In genomic region chrIII:13556039-13556438, ce11 we compare ENCODE assay signal across 5 worm cellular contexts.
A peak's percentile ranks its signal among the peaks of the same experiment; 100 is the strongest.
TF ChIP-seq lines count a peak whose summit lies in the region.

No protein-coding gene starts in this region.

TF ChIP-seq in whole organism, L1 larva, 84 proteins besides CTCF, POLR2A, EP300 and RAD21:
- TF ChIP-seq efl-3 (GFP tag; optimal IDR thresholded peaks at IDR 0.05; lab: Kevin White, UChicago) = no peak
- TF ChIP-seq lin-35 (GFP tag; optimal IDR thresholded peaks at IDR 0.05; lab: Kevin White, UChicago) = peak in 1 of 2 experiments; percentile 24
- peak; percentile 80 for TF ChIP-seq blmp-1 (tag; optimal IDR thresholded peaks at IDR 0.05; lab: Kevin White, UChicago)
- TF ChIP-seq snu-23 (GFP tag; optimal IDR thresholded peaks at IDR 0.05; lab: Kevin White, UChicago) = peak; percentile 5
- TF ChIP-seq elt-3 (tag; optimal IDR thresholded peaks at IDR 0.05; lab: Kevin White, UChicago) = peak in 1 of 6 experiments; percentile 33
- TF ChIP-seq fkh-10 (GFP tag; optimal IDR thresholded peaks at IDR 0.05; lab: Kevin White, UChicago) = no peak
- no peak for TF ChIP-seq ceh-82 (tag; optimal IDR thresholded peaks at IDR 0.05; lab: Kevin White, UChicago)
- TF ChIP-seq nhr-85 (tag; lab: Kevin White, UChicago) = peak; percentile 58

TF ChIP-seq in whole organism, L2 larva, 48 proteins besides CTCF, POLR2A, EP300 and RAD21:
- TF ChIP-seq nhr-12 (tag; optimal IDR thresholded peaks at IDR 0.05; lab: Kevin White, UChicago) (no peak), blmp-1 (tag; optimal IDR thresholded peaks at IDR 0.05; lab: Kevin White, UChicago; ENCODE audit: insufficient read depth) (peak; percentile 40), nhr-25 (tag; optimal IDR thresholded peaks at IDR 0.05; lab: Kevin White, UChicago) (no peak)

TF ChIP-seq in whole organism, L3 larva, 47 proteins besides CTCF, POLR2A, EP300 and RAD21:
- TF ChIP-seq nhr-23 (tag; optimal IDR thresholded peaks at IDR 0.05; lab: Kevin White, UChicago) = peak; percentile 45
- peak; percentile 20 for TF ChIP-seq nhr-25 (tag; optimal IDR thresholded peaks at IDR 0.05; lab: Kevin White, UChicago)
- TF ChIP-seq nhr-237 (tag; optimal IDR thresholded peaks at IDR 0.05; lab: Kevin White, UChicago) = no peak

TF ChIP-seq in whole organism, L4 larva, 104 proteins besides CTCF, POLR2A, EP300 and RAD21:
- no peak for TF ChIP-seq nhr-25 (tag; optimal IDR thresholded peaks at IDR 0.05; lab: Kevin White, UChicago; ENCODE audit: borderline replicate concordance, insufficient read depth)
- no peak for TF ChIP-seq zag-1 (tag; optimal IDR thresholded peaks at IDR 0.05; lab: Kevin White, UChicago)
- peak; percentile 84 for TF ChIP-seq aha-1 (tag; lab: Kevin White, UChicago)
- peak; percentile 10 for TF ChIP-seq hlh-11 (tag; optimal IDR thresholded peaks at IDR 0.05; lab: Kevin White, UChicago)
- TF ChIP-seq skn-1 (tag; optimal IDR thresholded peaks at IDR 0.05; lab: Kevin White, UChicago) = no peak
- TF ChIP-seq gei-8 (GFP tag; optimal IDR thresholded peaks at IDR 0.05; lab: Kevin White, UChicago) = no peak
- no peak for TF ChIP-seq F10B5.3 (tag; optimal IDR thresholded peaks at IDR 0.05; lab: Kevin White, UChicago)
- no peak for TF ChIP-seq daf-19 (GFP tag; conservative IDR thresholded peaks at IDR 0.05; lab: Robert Waterston, UW)
- peak; percentile 10 for TF ChIP-seq nhr-28 (tag; optimal IDR thresholded peaks at IDR 0.05; lab: Kevin White, UChicago)
- no peak for TF ChIP-seq ceh-62 (tag; optimal IDR thresholded peaks at IDR 0.05; lab: Kevin White, UChicago)
- 0 out of 2 replicates have a peak, but pooled peaks have one; percentile 8 for TF ChIP-seq mdt-29 (GFP tag; IDR thresholded peaks at IDR 0.05; lab: Robert Waterston, UW)
- TF ChIP-seq zfp-3 (GFP tag; conservative IDR thresholded peaks at IDR 0.05; lab: Robert Waterston, UW) = no peak
- no peak for TF ChIP-seq ama-1 (optimal IDR thresholded peaks at IDR 0.05; lab: Kevin White, UChicago)
- TF ChIP-seq dmd-8 (GFP tag; IDR thresholded peaks at IDR 0.05; lab: Robert Waterston, UW) = no peak
- no peak for TF ChIP-seq zip-2 (tag; optimal IDR thresholded peaks at IDR 0.05; lab: Kevin White, UChicago)
- no peak for TF ChIP-seq ztf-7 (tag; optimal IDR thresholded peaks at IDR 0.05; lab: Kevin White, UChicago)
- no peak for TF ChIP-seq Y105C5A.15 (GFP tag; IDR thresholded peaks at IDR 0.05; lab: Robert Waterston, UW)
- TF ChIP-seq ceh-20 (GFP tag; IDR thresholded peaks at IDR 0.05; lab: Robert Waterston, UW) = no peak
- TF ChIP-seq pha-4 (GFP tag; IDR thresholded peaks at IDR 0.05; lab: Robert Waterston, UW) = no peak
- no peak for TF ChIP-seq pha-4 (tag; optimal IDR thresholded peaks at IDR 0.05; lab: Kevin White, UChicago)
- no peak for TF ChIP-seq ceh-44 (GFP tag; IDR thresholded peaks at IDR 0.05; lab: Robert Waterston, UW)
- TF ChIP-seq hlh-30 (tag; optimal IDR thresholded peaks at IDR 0.05; lab: Kevin White, UChicago; ENCODE audit: insufficient read depth) = peak; percentile 39
- TF ChIP-seq ZK337.2 (GFP tag; IDR thresholded peaks at IDR 0.05; lab: Robert Waterston, UW) = no peak
- TF ChIP-seq spr-3 (GFP tag; optimal IDR thresholded peaks at IDR 0.05; lab: Kevin White, UChicago) = no peak
- TF ChIP-seq nhr-6 (tag; optimal IDR thresholded peaks at IDR 0.05; lab: Kevin White, UChicago) = no peak
- no peak for TF ChIP-seq hif-1 (tag; optimal IDR thresholded peaks at IDR 0.05; lab: Kevin White, UChicago)
- TF ChIP-seq ztf-11 (tag; optimal IDR thresholded peaks at IDR 0.05; lab: Kevin White, UChicago) = no peak
- no peak for TF ChIP-seq cey-2 (tag; optimal IDR thresholded peaks at IDR 0.05; lab: Kevin White, UChicago; ENCODE audit: borderline replicate concordance, insufficient read depth)
- TF ChIP-seq F44E2.7 (GFP tag; IDR thresholded peaks at IDR 0.05; lab: Robert Waterston, UW) = no peak
- TF ChIP-seq tra-1 (GFP tag; IDR thresholded peaks at IDR 0.05; lab: Robert Waterston, UW) = no peak
- TF ChIP-seq nhr-76 (tag; optimal IDR thresholded peaks at IDR 0.05; lab: Kevin White, UChicago) = no peak
- no peak for TF ChIP-seq T20F7.1 (GFP tag; optimal IDR thresholded peaks at IDR 0.05; lab: Kevin White, UChicago)
- TF ChIP-seq attf-4 (tag; optimal IDR thresholded peaks at IDR 0.05; lab: Kevin White, UChicago) = no peak
- TF ChIP-seq Y75B8A.6 (GFP tag; IDR thresholded peaks at IDR 0.05; lab: Robert Waterston, UW) = no peak
- TF ChIP-seq mxl-2 (GFP tag; conservative IDR thresholded peaks at IDR 0.05; lab: Robert Waterston, UW) = no peak

TF ChIP-seq in whole organism, young adult, 124 proteins besides CTCF, POLR2A, EP300 and RAD21:
- TF ChIP-seq cebp-1 (GFP tag; IDR thresholded peaks at IDR 0.05; lab: Robert Waterston, UW) = no peak
- no peak for TF ChIP-seq cebp-1 (tag; optimal IDR thresholded peaks at IDR 0.05; lab: Kevin White, UChicago)
- no peak for TF ChIP-seq K11D2.4 (GFP tag; IDR thresholded peaks at IDR 0.05; lab: Robert Waterston, UW)
- no peak for TF ChIP-seq egl-18 (GFP tag; IDR thresholded peaks at IDR 0.05; lab: Robert Waterston, UW)
- no peak for TF ChIP-seq F23B12.7 (tag; optimal IDR thresholded peaks at IDR 0.05; lab: Kevin White, UChicago; ENCODE audit: insufficient read depth)
- no peak for TF ChIP-seq nhr-27 (tag; optimal IDR thresholded peaks at IDR 0.05; lab: Kevin White, UChicago)
- TF ChIP-seq T07F8.4 (tag; optimal IDR thresholded peaks at IDR 0.05; lab: Kevin White, UChicago) = no peak
- peak; percentile 67 for TF ChIP-seq ztf-26 (tag; optimal IDR thresholded peaks at IDR 0.05; lab: Kevin White, UChicago)
- peak; percentile 20 for TF ChIP-seq lin-40 (tag; optimal IDR thresholded peaks at IDR 0.05; lab: Kevin White, UChicago)
